Worm (Caenorhabditis elegans) whole organism, L3 larva: ENCODE data around the gene M163.7.

ENCODE experiments used
- ZK546.5 ChIP-seq: sonication (generic microtip); optimal IDR thresholded peaks from 2 replicates; lab custom pipeline; 2017; ENCODE audit warnings: missing biosample characterization, missing genetic modification characterization
- aly-2 ChIP-seq: fragments of 150-350 bp; optimal IDR thresholded peaks from 2 replicates; lab custom pipeline; 2014; ENCODE audit warnings: missing biosample characterization, missing genetic modification characterization
- ama-1 ChIP-seq: fragments of 150-350 bp; optimal IDR thresholded peaks from 2 replicates; lab custom pipeline; 2018
- ceh-28 ChIP-seq: fragments of 150-350 bp; optimal IDR thresholded peaks from 2 replicates; lab custom pipeline; 2014; ENCODE audit warnings: missing biosample characterization, missing genetic modification reagents, missing genetic modification characterization
- daf-12 ChIP-seq: fragments of 150-350 bp; optimal IDR thresholded peaks from 2 replicates; lab custom pipeline; 2014; ENCODE audit warnings: missing biosample characterization, missing genetic modification reagents, missing genetic modification characterization
- egl-27 ChIP-seq: sonication (generic microtip); optimal IDR thresholded peaks from 4 replicates; lab custom pipeline; 2017; ENCODE audit warnings: missing biosample characterization, missing genetic modification reagents, missing genetic modification characterization
- egl-5 ChIP-seq: fragments of 150-350 bp; optimal IDR thresholded peaks from 2 replicates; lab custom pipeline; 2017; ENCODE audit warnings: missing biosample characterization, missing genetic modification reagents, missing genetic modification characterization, inconsistent platforms
- elt-1 ChIP-seq: fragments of 150-350 bp; optimal IDR thresholded peaks from 2 replicates; lab custom pipeline; 2014; ENCODE audit warnings: missing biosample characterization, missing genetic modification characterization
- elt-2 ChIP-seq: sonication (generic microtip); optimal IDR thresholded peaks from 2 replicates; lab custom pipeline; 2016; ENCODE audit warnings: missing genetic modification reagents, mild to moderate bottlenecking, missing genetic modification characterization, missing compliant biosample characterization
- elt-3 ChIP-seq, 3 experiments: fragments of 150-350 bp in 1 of 3; sonication (generic microtip) in 2 of 3; optimal IDR thresholded peaks; 2 replicates in 2 of 3; 4 replicates in 1 of 3; lab custom pipeline; 2014 to 2017; ENCODE audit warnings: missing biosample characterization in 3 of 3, missing genetic modification characterization in 3 of 3
- eor-1 ChIP-seq, 2 experiments: fragments of 150-350 bp; optimal IDR thresholded peaks; 2 replicates each; lab custom pipeline; 2014 to 2018; ENCODE audit warnings: missing biosample characterization in 2 of 2, missing genetic modification characterization in 2 of 2
- fkh-10 ChIP-seq: sonication (generic microtip); optimal IDR thresholded peaks from 2 replicates; lab custom pipeline; 2017; ENCODE audit warnings: missing biosample characterization, missing genetic modification reagents, missing genetic modification characterization
- fos-1 ChIP-seq: fragments of 150-350 bp; optimal IDR thresholded peaks from 2 replicates; lab custom pipeline; 2014; ENCODE audit warnings: missing biosample characterization, missing genetic modification characterization
- hmg-11 ChIP-seq: sonication (generic microtip); optimal IDR thresholded peaks from 2 replicates; lab custom pipeline; 2016; ENCODE audit warnings: missing genetic modification characterization, missing compliant biosample characterization
- jun-1 ChIP-seq: fragments of 150-350 bp; optimal IDR thresholded peaks from 2 replicates; lab custom pipeline; 2014; ENCODE audit warnings: missing biosample characterization, missing genetic modification reagents, missing genetic modification characterization
- lin-15B ChIP-seq: fragments of 150-350 bp; optimal IDR thresholded peaks from 2 replicates; lab custom pipeline; 2014; ENCODE audit warnings: missing biosample characterization, missing genetic modification characterization
- lin-39 ChIP-seq: fragments of 150-350 bp; optimal IDR thresholded peaks from 2 replicates; lab custom pipeline; 2018; ENCODE audit warnings: missing biosample characterization, missing genetic modification reagents, missing genetic modification characterization
- mdl-1 ChIP-seq: fragments of 150-350 bp; optimal IDR thresholded peaks from 2 replicates; lab custom pipeline; 2014; ENCODE audit warnings: missing biosample characterization, missing genetic modification characterization
- mml-1 ChIP-seq: fragments of 150-350 bp; sonication (generic microtip); optimal IDR thresholded peaks from 3 replicates; lab custom pipeline; 2014; ENCODE audit warnings: missing biosample characterization, missing genetic modification characterization
- nfya-1 ChIP-seq: sonication (generic microtip); optimal IDR thresholded peaks from 2 replicates; lab custom pipeline; 2017; ENCODE audit warnings: missing genetic modification characterization, mild to moderate bottlenecking, missing compliant biosample characterization, antibody characterized with exemption, moderate library complexity; ENCODE audit not compliant: insufficient read depth
- nhr-11 ChIP-seq: fragments of 150-350 bp; optimal IDR thresholded peaks from 2 replicates; lab custom pipeline; 2014; ENCODE audit warnings: missing biosample characterization, missing genetic modification characterization
- nhr-12 ChIP-seq: fragments of 150-350 bp; optimal IDR thresholded peaks from 2 replicates; lab custom pipeline; 2014; ENCODE audit warnings: missing biosample characterization, missing genetic modification characterization
- nhr-23 ChIP-seq: fragments of 150-350 bp; optimal IDR thresholded peaks from 2 replicates; lab custom pipeline; 2014; ENCODE audit warnings: missing biosample characterization, missing genetic modification reagents, missing genetic modification characterization
- nhr-237 ChIP-seq: fragments of 150-350 bp; optimal IDR thresholded peaks from 2 replicates; lab custom pipeline; 2014; ENCODE audit warnings: missing biosample characterization, missing genetic modification characterization
- nhr-25 ChIP-seq: sonication (generic microtip); optimal IDR thresholded peaks from 2 replicates; lab custom pipeline; 2017; ENCODE audit warnings: missing biosample characterization, missing genetic modification characterization
- nhr-28 ChIP-seq: fragments of 150-350 bp; optimal IDR thresholded peaks from 2 replicates; lab custom pipeline; 2014; ENCODE audit warnings: missing biosample characterization, missing genetic modification characterization
- nhr-43 ChIP-seq: sonication (generic microtip); optimal IDR thresholded peaks from 2 replicates; lab custom pipeline; 2016; ENCODE audit warnings: mild to moderate bottlenecking, missing genetic modification characterization, missing compliant biosample characterization; ENCODE audit not compliant: poor library complexity, severe bottlenecking
- nhr-77 ChIP-seq: fragments of 150-350 bp; optimal IDR thresholded peaks from 2 replicates; lab custom pipeline; 2014; ENCODE audit warnings: missing biosample characterization, missing genetic modification characterization
- pha-4 ChIP-seq: fragments of 150-350 bp; optimal IDR thresholded peaks from 2 replicates; lab custom pipeline; 2014; ENCODE audit warnings: missing biosample characterization, missing genetic modification reagents, missing genetic modification characterization
- sea-2 ChIP-seq: fragments of 150-350 bp; sonication (generic microtip); optimal IDR thresholded peaks from 4 replicates; lab custom pipeline; 2014; ENCODE audit warnings: missing biosample characterization, missing genetic modification reagents, missing genetic modification characterization
- skn-1 ChIP-seq: fragments of 150-350 bp; optimal IDR thresholded peaks from 2 replicates; lab custom pipeline; 2014; ENCODE audit warnings: missing biosample characterization, missing genetic modification characterization
- snpc-4 ChIP-seq: fragments of 150-350 bp; optimal IDR thresholded peaks from 2 replicates; lab custom pipeline; 2014; ENCODE audit warnings: missing biosample characterization, missing genetic modification characterization
- tbx-2 ChIP-seq: sonication (generic microtip); optimal IDR thresholded peaks from 2 replicates; lab custom pipeline; 2016; ENCODE audit warnings: mild to moderate bottlenecking, missing genetic modification characterization, missing compliant biosample characterization
- unc-39 ChIP-seq: sonication (generic microtip); optimal IDR thresholded peaks from 4 replicates; lab custom pipeline; 2017; ENCODE audit warnings: missing biosample characterization, missing genetic modification characterization
- unc-62 ChIP-seq: fragments of 150-350 bp; sonication (generic microtip); optimal IDR thresholded peaks from 4 replicates; lab custom pipeline; 2014; ENCODE audit warnings: missing biosample characterization, missing genetic modification reagents, missing genetic modification characterization
- zag-1 ChIP-seq: fragments of 150-350 bp; optimal IDR thresholded peaks from 2 replicates; lab custom pipeline; 2014; ENCODE audit warnings: missing biosample characterization, missing genetic modification characterization
- ztf-11 ChIP-seq: fragments of 150-350 bp; optimal IDR thresholded peaks from 2 replicates; lab custom pipeline; 2014; ENCODE audit warnings: missing biosample characterization, missing genetic modification characterization

The M163.7 gene

ce11 chrX:14505578-14506353 lies 41.2 kb downstream of the M163.7 start (continued):
- TF ChIP-seq nhr-11 (tag; lab: Kevin White, UChicago): no peak

- TF ChIP-seq nhr-43 (tag; lab: Kevin White, UChicago) (peak; percentile 77), nhr-25 (tag; lab: Kevin White, UChicago) (peak; percentile 98), elt-1 (tag; lab: Kevin White, UChicago) (peak; percentile 79), hmg-11 (tag; lab: Kevin White, UChicago) (no peak), egl-27 (tag; lab: Kevin White, UChicago) (peak; percentile 8), jun-1 (no peak), unc-62 (GFP tag; lab: Kevin White, UChicago) (peak; percentile 38), elt-3 (tag; optimal IDR thresholded peaks at IDR 0.05; lab: Kevin White, UChicago) (peak in 1 of 3 experiments; percentile 35), nhr-23 (peak; percentile 42)
These were observed 43.4 kb downstream of the M163.7 start for ce11 chrX:14507992-14508391.

ce11 chrX:14508823-14509259 lies 44.2 kb downstream of the M163.7 start:
- TF ChIP-seq hmg-11 (tag; lab: Kevin White, UChicago): no peak
- TF ChIP-seq nhr-77: no peak
- no peak for TF ChIP-seq ama-1 (lab: Kevin White, UChicago)
- TF ChIP-seq mml-1 (tag; lab: Kevin White, UChicago): no peak
- TF ChIP-seq pha-4 (tag; lab: Kevin White, UChicago): no peak
- no peak for TF ChIP-seq daf-12 (tag; lab: Kevin White, UChicago)
- no peak for TF ChIP-seq jun-1
- peak; percentile 61 for TF ChIP-seq nhr-43 (tag; lab: Kevin White, UChicago)
- TF ChIP-seq elt-2 (tag; lab: Kevin White, UChicago): peak; percentile 13
- TF ChIP-seq elt-3 (tag; optimal IDR thresholded peaks at IDR 0.05; lab: Kevin White, UChicago): peak; percentile 45 to 69 (median 60)
- TF ChIP-seq eor-1 (tag; optimal IDR thresholded peaks at IDR 0.05; lab: Kevin White, UChicago): no peak
- TF ChIP-seq lin-39 (tag; lab: Kevin White, UChicago): peak; percentile 58
- peak; percentile 90 for TF ChIP-seq nhr-23
- no peak for TF ChIP-seq nhr-28
- TF ChIP-seq egl-27 (tag; lab: Kevin White, UChicago): peak; percentile 15
- no peak for TF ChIP-seq fkh-10 (GFP tag; lab: Kevin White, UChicago)
- TF ChIP-seq mdl-1 (tag; lab: Kevin White, UChicago): no peak
- peak; percentile 45 for TF ChIP-seq nfya-1 (tag; lab: Kevin White, UChicago)
- no peak for TF ChIP-seq zag-1 (tag; lab: Kevin White, UChicago)
- TF ChIP-seq nhr-237 (tag; lab: Kevin White, UChicago): no peak
- no peak for TF ChIP-seq skn-1 (tag; lab: Kevin White, UChicago)
- no peak for TF ChIP-seq sea-2 (GFP tag; lab: Kevin White, UChicago)
- no peak for TF ChIP-seq ztf-11 (tag; lab: Kevin White, UChicago)
- no peak for TF ChIP-seq tbx-2
- peak; percentile 34 for TF ChIP-seq egl-5 (tag; lab: Kevin White, UChicago)
- no peak for TF ChIP-seq fos-1 (tag; lab: Kevin White, UChicago)
- no peak for TF ChIP-seq unc-39 (tag; lab: Kevin White, UChicago)
- TF ChIP-seq snpc-4 (tag; lab: Kevin White, UChicago): no peak
- no peak for TF ChIP-seq ZK546.5 (tag; lab: Kevin White, UChicago)
- TF ChIP-seq unc-62 (GFP tag; lab: Kevin White, UChicago): peak; percentile 91
- no peak for TF ChIP-seq aly-2
- TF ChIP-seq elt-1 (tag; lab: Kevin White, UChicago): peak; percentile 89
- peak; percentile 82 for TF ChIP-seq nhr-25 (tag; lab: Kevin White, UChicago)
- no peak for TF ChIP-seq nhr-12 (tag; lab: Kevin White, UChicago)
- peak; percentile 59 for TF ChIP-seq nhr-11 (tag; lab: Kevin White, UChicago)
- TF ChIP-seq lin-15B (tag; lab: Kevin White, UChicago): peak; percentile 12
- TF ChIP-seq ceh-28 (tag; lab: Kevin White, UChicago): peak; percentile 62
